Fruit fly (Drosophila melanogaster) whole organism, adult: ENCODE data around the gene ERR.
A peak's percentile ranks its signal among the peaks of the same experiment; 100 is the strongest.

ENCODE experiments used
- CG11617 ChIP-seq: fragments of 200-800 bp; sonication (Bioruptor generic); optimal IDR thresholded peaks from 2 replicates; lab custom pipeline; 2017; ENCODE audit warnings: mild to moderate bottlenecking, missing biosample characterization, missing genetic modification reagents, missing genetic modification characterization
- CG12768 ChIP-seq: fragments of 200-800 bp; sonication (Bioruptor generic); optimal IDR thresholded peaks from 2 replicates; lab custom pipeline; 2017; ENCODE audit warnings: missing biosample characterization, missing genetic modification characterization, mild to moderate bottlenecking, moderate library complexity, missing genetic modification reagents
- CG14711 ChIP-seq: fragments of 200-800 bp; sonication (Bioruptor generic); optimal IDR thresholded peaks from 2 replicates; lab custom pipeline; 2018; ENCODE audit warnings: missing biosample characterization, mild to moderate bottlenecking, missing genetic modification characterization, moderate library complexity
- CG1620 ChIP-seq: fragments of 200-800 bp; sonication (Bioruptor generic); optimal IDR thresholded peaks from 2 replicates; lab custom pipeline; 2016; ENCODE audit warnings: missing biosample characterization, missing genetic modification characterization
- CG33017 ChIP-seq: fragments of 200-800 bp; sonication (Bioruptor generic); optimal IDR thresholded peaks from 2 replicates; lab custom pipeline; 2018; ENCODE audit warnings: missing biosample characterization, mild to moderate bottlenecking, missing genetic modification characterization, moderate library complexity
- CG5204 ChIP-seq: fragments of 200-800 bp; sonication (Bioruptor generic); optimal IDR thresholded peaks from 2 replicates; lab custom pipeline; 2016; ENCODE audit warnings: missing biosample characterization, missing genetic modification characterization
- CG7045 ChIP-seq: fragments of 200-800 bp; sonication (Bioruptor generic); optimal IDR thresholded peaks from 2 replicates; lab custom pipeline; 2017; ENCODE audit warnings: missing biosample characterization, mild to moderate bottlenecking, missing genetic modification characterization
- CG7101 ChIP-seq: fragments of 200-800 bp; sonication (Bioruptor generic); optimal IDR thresholded peaks from 2 replicates; lab custom pipeline; 2018; ENCODE audit warnings: missing biosample characterization, mild to moderate bottlenecking, missing genetic modification characterization, moderate library complexity
- Clk ChIP-seq: fragments of 200-800 bp; sonication (Bioruptor generic); optimal IDR thresholded peaks from 2 replicates; lab custom pipeline; 2017; ENCODE audit warnings: missing biosample characterization, missing genetic modification characterization
- Crg-1 ChIP-seq: fragments of 200-800 bp; sonication (Bioruptor generic); optimal IDR thresholded peaks from 2 replicates; lab custom pipeline; 2016; ENCODE audit warnings: missing biosample characterization, missing genetic modification characterization
- Hr96 ChIP-seq: fragments of 200-800 bp; sonication (Bioruptor generic); optimal IDR thresholded peaks from 2 replicates; lab custom pipeline; 2016; ENCODE audit warnings: missing biosample characterization, missing genetic modification characterization
- Mnt ChIP-seq: fragments of 200-800 bp; sonication (Bioruptor generic); optimal IDR thresholded peaks from 2 replicates; lab custom pipeline; 2016; ENCODE audit warnings: missing biosample characterization, mild to moderate bottlenecking, missing genetic modification characterization
- bab1 ChIP-seq: fragments of 200-800 bp; sonication (Bioruptor generic); optimal IDR thresholded peaks from 3 replicates; lab custom pipeline; 2019; ENCODE audit warnings: missing biosample characterization, mild to moderate bottlenecking, missing genetic modification characterization, moderate library complexity
- cic ChIP-seq: fragments of 200-800 bp; sonication (Bioruptor generic); optimal IDR thresholded peaks from 2 replicates; lab custom pipeline; 2017; ENCODE audit warnings: missing biosample characterization, mild to moderate bottlenecking, missing genetic modification characterization, moderate library complexity
- cnc ChIP-seq, 2 experiments: fragments of >200 bp; optimal IDR thresholded peaks; 2 replicates each; lab custom pipeline; 2017
- kay ChIP-seq: fragments of 200-800 bp; sonication (Bioruptor generic); peaks from one replicate; lab custom pipeline; 2016; ENCODE audit warnings: missing biosample characterization, missing genetic modification characterization, borderline replicate concordance
- ovo ChIP-seq: fragments of 200-800 bp; sonication (Bioruptor generic); optimal IDR thresholded peaks from 2 replicates; lab custom pipeline; 2016; ENCODE audit warnings: missing biosample characterization, missing genetic modification characterization
- pad ChIP-seq: fragments of 200-800 bp; sonication (Bioruptor generic); optimal IDR thresholded peaks from 3 replicates; lab custom pipeline; 2017; ENCODE audit warnings: missing biosample characterization, missing genetic modification characterization, mild to moderate bottlenecking, moderate library complexity, missing genetic modification reagents
- tj ChIP-seq: fragments of 200-800 bp; sonication (Bioruptor generic); optimal IDR thresholded peaks from 3 replicates; lab custom pipeline; 2017; ENCODE audit warnings: missing biosample characterization, mild to moderate bottlenecking, missing genetic modification characterization, moderate library complexity
- toe ChIP-seq: fragments of 200-800 bp; sonication (Bioruptor generic); optimal IDR thresholded peaks from 2 replicates; lab custom pipeline; 2016; ENCODE audit warnings: missing biosample characterization, missing genetic modification characterization

Gene ERR

dm6 chr3L:8156199-8156598 is 30.3 kb downstream of the ERR start:
- TF ChIP-seq bab1 (GFP tag; lab: Kevin White, UChicago) (no peak), CG11617 (GFP tag; lab: Kevin White, UChicago) (no peak), Mnt (no peak), pad (no peak), CG7045 (GFP tag; lab: Kevin White, UChicago) (no peak), CG14711 (tag; lab: Kevin White, UChicago) (no peak)

DNA sequence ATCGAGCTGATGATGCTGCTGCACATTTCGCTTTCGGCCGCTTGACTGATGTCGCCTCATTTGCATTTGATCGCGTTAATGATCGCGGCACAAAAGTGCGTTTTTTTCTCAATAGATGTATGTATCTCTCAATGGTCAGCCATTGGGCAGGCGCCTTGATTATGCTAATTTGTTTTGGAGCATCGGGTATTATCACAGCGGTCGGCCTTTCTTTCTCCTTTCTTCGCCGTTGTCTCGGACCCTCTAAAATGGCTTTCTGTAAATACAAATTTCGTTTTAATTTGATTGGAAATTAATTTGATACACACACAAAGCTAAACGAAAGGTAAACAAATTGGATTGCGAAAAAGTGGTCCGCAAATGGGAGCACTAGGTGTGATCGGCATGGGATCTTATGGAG is 31.1 kb downstream of the ERR start:
- no peak for TF ChIP-seq CG1620
- TF ChIP-seq Clk (GFP tag; lab: Kevin White, UChicago) = no peak
- TF ChIP-seq Hr96 (GFP tag; lab: Kevin White, UChicago) = no peak
- TF ChIP-seq Mnt = no peak

DNA sequence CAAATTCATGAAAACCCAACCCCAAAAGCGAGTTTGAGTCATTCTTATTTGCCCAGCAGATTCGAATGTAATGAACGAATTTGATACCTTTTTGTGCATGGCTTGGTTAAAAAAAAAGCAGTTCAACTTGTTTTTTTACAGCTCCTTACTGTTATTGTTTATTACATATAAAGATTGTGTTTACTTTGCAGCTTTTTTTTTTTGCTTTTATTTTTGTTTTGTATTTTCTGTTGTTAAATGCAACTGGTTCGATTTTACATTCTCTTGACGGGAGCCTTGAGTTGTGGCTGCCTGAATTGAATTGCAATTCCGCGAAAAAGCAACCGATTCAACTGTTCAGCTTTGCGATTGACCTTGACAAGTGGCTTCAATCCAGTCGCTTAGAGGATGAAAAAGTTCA is 31.9 kb downstream of the ERR start:
- no peak for TF ChIP-seq cnc (optimal IDR thresholded peaks at IDR 0.05; lab: Kevin White, UChicago)
- no peak for TF ChIP-seq CG12768 (GFP tag; lab: Kevin White, UChicago)
- TF ChIP-seq CG14711 (tag; lab: Kevin White, UChicago) = no peak
- TF ChIP-seq kay (GFP tag; lab: Kevin White, UChicago) = no peak
- peak; percentile 76 for TF ChIP-seq tj
- no peak for TF ChIP-seq ovo (GFP tag; lab: Kevin White, UChicago)
- TF ChIP-seq Crg-1 = no peak

DNA sequence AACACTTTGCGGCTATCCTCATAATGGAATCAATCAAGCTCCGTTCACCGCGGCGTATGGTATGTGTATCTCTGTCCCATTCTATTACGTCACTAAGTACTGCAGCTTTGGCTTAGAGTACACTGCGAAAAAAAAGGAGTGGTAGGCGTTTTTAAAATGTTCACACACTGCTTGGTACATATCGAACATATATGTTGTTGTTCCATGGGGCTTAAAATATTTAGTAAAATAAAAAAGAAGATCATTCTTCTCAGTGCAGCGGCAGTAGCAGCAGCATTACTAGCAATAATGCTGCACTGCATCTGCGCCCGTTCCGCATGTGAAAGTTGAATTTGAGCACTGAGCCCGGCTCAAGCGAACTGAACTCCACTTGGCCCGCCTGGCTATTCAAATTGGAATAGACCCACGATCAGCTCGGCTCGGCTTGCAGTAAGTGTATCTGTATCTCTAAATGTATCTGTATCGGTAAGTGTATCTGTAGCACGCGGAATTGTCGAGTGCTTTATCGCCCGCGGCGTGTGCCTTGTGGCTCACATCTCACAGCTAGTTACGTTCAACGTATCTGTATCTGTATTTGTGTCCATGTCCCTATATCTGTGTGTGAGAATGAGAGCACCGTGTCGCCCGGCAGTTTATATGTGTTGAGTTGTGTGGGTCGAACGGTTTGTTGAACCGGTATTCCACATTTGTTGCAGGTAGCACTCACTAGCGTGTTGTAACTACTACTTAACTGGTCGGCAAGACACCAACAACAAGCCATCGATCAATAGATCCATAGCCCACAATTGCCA is 33.1 kb downstream of the ERR start:
- no peak for TF ChIP-seq CG33017
- TF ChIP-seq CG5204 (GFP tag; lab: Kevin White, UChicago) = peak; percentile 61
- peak; percentile 75 for TF ChIP-seq CG7045 (GFP tag; lab: Kevin White, UChicago)
- TF ChIP-seq Clk (GFP tag; lab: Kevin White, UChicago) = no peak
- peak; percentile 4 for TF ChIP-seq kay (GFP tag; lab: Kevin White, UChicago)
- peak; percentile 16 for TF ChIP-seq tj
- TF ChIP-seq cnc (optimal IDR thresholded peaks at IDR 0.05; lab: Kevin White, UChicago) = no peak

- TF ChIP-seq Mnt = no peak
Measured at dm6 chr3L:8151727-8152199, 34.7 kb downstream of the ERR start, which contains the start of gene CG13676. Gene CG13676, minus strand, starts transcription at chr3L:8151813.

DNA sequence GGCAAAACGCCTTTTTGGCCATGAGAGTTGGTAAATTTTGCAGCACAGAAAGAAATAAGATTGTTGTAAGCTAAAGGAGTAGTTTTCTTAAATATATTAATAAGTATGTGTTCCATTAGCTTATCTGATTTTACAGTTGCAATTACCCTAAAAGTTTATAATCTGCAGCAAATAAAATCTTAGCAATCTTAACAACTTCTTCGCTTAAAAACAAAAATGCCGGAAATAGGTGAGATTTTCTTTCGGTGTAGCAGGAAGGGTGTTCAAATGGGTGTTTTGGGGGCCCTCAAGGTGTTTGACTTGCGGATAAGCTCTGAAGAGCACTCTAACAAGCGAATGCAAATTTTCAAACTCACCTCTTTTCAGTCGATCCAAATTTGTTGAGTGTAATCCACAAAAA is 35.7 kb downstream of the ERR start:
- TF ChIP-seq Hr96 (GFP tag; lab: Kevin White, UChicago) = no peak
- TF ChIP-seq CG1620 = no peak
- TF ChIP-seq CG12768 (GFP tag; lab: Kevin White, UChicago) = no peak
- no peak for TF ChIP-seq toe (GFP tag; lab: Kevin White, UChicago)
- TF ChIP-seq pad = no peak
- no peak for TF ChIP-seq cnc (optimal IDR thresholded peaks at IDR 0.05; lab: Kevin White, UChicago)
- no peak for TF ChIP-seq CG11617 (GFP tag; lab: Kevin White, UChicago)
- no peak for TF ChIP-seq bab1 (GFP tag; lab: Kevin White, UChicago)

DNA sequence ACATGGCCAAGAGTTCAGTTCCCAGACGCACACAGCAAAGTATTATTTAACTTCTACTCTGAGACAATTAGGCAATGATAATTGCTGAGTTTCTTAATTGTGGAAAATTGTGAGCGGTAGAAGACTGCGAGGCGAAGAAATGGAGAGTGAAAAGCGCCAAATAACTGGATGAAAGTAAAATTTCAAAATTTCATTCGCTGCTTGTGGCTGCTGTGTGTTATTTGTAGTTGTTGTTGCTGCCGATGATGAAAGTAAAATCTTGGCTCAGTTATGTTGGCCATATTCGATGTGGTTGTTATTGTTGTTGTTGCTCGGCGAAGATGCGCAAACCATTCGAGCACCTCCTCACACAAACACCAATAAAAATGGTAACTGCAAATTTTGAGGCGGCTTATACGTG is 36.2 kb downstream of the ERR start:
- TF ChIP-seq CG1620 = no peak
- TF ChIP-seq toe (GFP tag; lab: Kevin White, UChicago) = no peak
- no peak for TF ChIP-seq CG11617 (GFP tag; lab: Kevin White, UChicago)
- TF ChIP-seq CG7045 (GFP tag; lab: Kevin White, UChicago) = no peak
- no peak for TF ChIP-seq pad
- TF ChIP-seq CG12768 (GFP tag; lab: Kevin White, UChicago) = no peak
- TF ChIP-seq ovo (GFP tag; lab: Kevin White, UChicago) = no peak
- TF ChIP-seq cic (GFP tag; lab: Kevin White, UChicago) = no peak

dm6 chr3L:8137448-8137906 is 49.0 kb downstream of the ERR start, which contains the start of the genes Setx and mus301:
Gene Setx, minus strand, starts transcription at chr3L:8137498.
Gene mus301, plus strand, starts transcription at chr3L:8137808.
- TF ChIP-seq toe (GFP tag; lab: Kevin White, UChicago) (peak; percentile 89), CG33017 (peak; percentile 58), CG7101 (tag; lab: Kevin White, UChicago) (peak; percentile 84), cic (GFP tag; lab: Kevin White, UChicago) (peak; percentile 34), kay (GFP tag; lab: Kevin White, UChicago) (no peak), CG5204 (GFP tag; lab: Kevin White, UChicago) (peak; percentile 89), Hr96 (GFP tag; lab: Kevin White, UChicago) (peak; percentile 80), CG7045 (GFP tag; lab: Kevin White, UChicago) (peak; percentile 81), CG11617 (GFP tag; lab: Kevin White, UChicago) (peak; percentile 83), CG14711 (tag; lab: Kevin White, UChicago) (peak; percentile 74), CG1620 (peak; percentile 90), pad (peak; percentile 82), cnc (optimal IDR thresholded peaks at IDR 0.05; lab: Kevin White, UChicago) (no peak), CG12768 (GFP tag; lab: Kevin White, UChicago) (peak; percentile 88), Mnt (peak; percentile 76), Clk (GFP tag; lab: Kevin White, UChicago) (peak; percentile 68), bab1 (GFP tag; lab: Kevin White, UChicago) (peak; percentile 82), tj (peak; percentile 72), ovo (GFP tag; lab: Kevin White, UChicago) (peak; percentile 90), Crg-1 (peak; percentile 91)
